Worm (Caenorhabditis elegans) whole organism, young adult: ENCODE measurements around the gene F35C5.3.

ENCODE experiments used
- C06A6.2 ChIP-seq: fragments of 200-800 bp; sonication (Bioruptor generic); conservative IDR thresholded peaks from 2 replicates; pipeline ENCODE4 v1.3.6; 2022; ENCODE audit warnings: missing genetic modification characterization, missing compliant biosample characterization
- F10E7.11 ChIP-seq: sonication (generic microtip); optimal IDR thresholded peaks from 2 replicates; lab custom pipeline; 2017; ENCODE audit warnings: mild to moderate bottlenecking, missing genetic modification characterization, moderate library complexity, missing compliant biosample characterization
- F22D6.2 ChIP-seq: sonication (generic microtip); optimal IDR thresholded peaks from 2 replicates; lab custom pipeline; 2016; ENCODE audit warnings: mild to moderate bottlenecking, missing genetic modification characterization, missing compliant biosample characterization
- F49E8.2 ChIP-seq: sonication (generic microtip); optimal IDR thresholded peaks from 3 replicates; lab custom pipeline; 2017; ENCODE audit warnings: missing genetic modification characterization, mild to moderate bottlenecking, missing compliant biosample characterization, antibody characterized with exemption, moderate library complexity; ENCODE audit not compliant: insufficient read depth
- K12H6.12 ChIP-seq: fragments of 200-800 bp; sonication (Bioruptor generic); optimal IDR thresholded peaks from 2 replicates; lab custom pipeline; 2018; ENCODE audit warnings: mild to moderate bottlenecking, missing genetic modification characterization, missing compliant biosample characterization
- Y53F4B.3 ChIP-seq: fragments of 200-800 bp; sonication (Bioruptor generic); IDR thresholded peaks from 2 replicates; pipeline ENCODE4 v1.3.6; 2022; ENCODE audit warnings: missing genetic modification reagents, missing genetic modification characterization, missing compliant biosample characterization
- Y53G8AR.9 ChIP-seq: fragments of 200-800 bp; sonication (Bioruptor generic); conservative IDR thresholded peaks from 2 replicates; pipeline ENCODE4 v1.3.6; 2022; ENCODE audit warnings: missing genetic modification reagents, missing genetic modification characterization, missing compliant biosample characterization
- Y67H2A.10 ChIP-seq: fragments of 200-800 bp; sonication (Bioruptor generic); conservative IDR thresholded peaks from 2 replicates; pipeline ENCODE4 v1.3.6; 2022; ENCODE audit warnings: missing genetic modification reagents, missing genetic modification characterization, missing compliant biosample characterization
- Y79H2A.3 ChIP-seq: fragments of 200-800 bp; sonication (Bioruptor generic); conservative IDR thresholded peaks from 2 replicates; pipeline ENCODE4 v1.3.6; 2022; ENCODE audit warnings: missing genetic modification reagents, missing genetic modification characterization, missing compliant biosample characterization
- ZK185.1 ChIP-seq: sonication (generic microtip); optimal IDR thresholded peaks from 2 replicates; lab custom pipeline; 2016; ENCODE audit warnings: mild to moderate bottlenecking, missing genetic modification characterization, missing compliant biosample characterization; ENCODE audit not compliant: poor library complexity, severe bottlenecking
- bed-2 ChIP-seq: fragments of 200-800 bp; sonication (Bioruptor generic); IDR thresholded peaks from 2 replicates; pipeline ENCODE4 v1.3.6; 2022; ENCODE audit warnings: missing genetic modification reagents, missing genetic modification characterization, missing compliant biosample characterization
- ccch-3 ChIP-seq: fragments of 200-800 bp; sonication (Bioruptor generic); optimal IDR thresholded peaks from 2 replicates; lab custom pipeline; 2018; ENCODE audit warnings: mild to moderate bottlenecking, missing genetic modification characterization, missing compliant biosample characterization
- ceh-100 ChIP-seq: fragments of 200-800 bp; sonication (Bioruptor generic); IDR thresholded peaks from 2 replicates; pipeline ENCODE4 v1.3.6; 2022; ENCODE audit warnings: missing genetic modification reagents, missing genetic modification characterization, missing compliant biosample characterization
- ceh-27 ChIP-seq: fragments of 200-800 bp; sonication (Bioruptor generic); optimal IDR thresholded peaks from 2 replicates; lab custom pipeline; 2018; ENCODE audit warnings: mild to moderate bottlenecking, missing genetic modification characterization, moderate library complexity, missing compliant biosample characterization
- ceh-58 ChIP-seq: fragments of 200-800 bp; sonication (Bioruptor generic); IDR thresholded peaks from 2 replicates; pipeline ENCODE4 v1.3.6; 2022; ENCODE audit warnings: missing genetic modification characterization, missing compliant biosample characterization
- ceh-79 ChIP-seq: sonication (generic microtip); optimal IDR thresholded peaks from 2 replicates; lab custom pipeline; 2017; ENCODE audit warnings: mild to moderate bottlenecking, missing genetic modification characterization, missing compliant biosample characterization
- die-1 ChIP-seq: sonication (generic microtip); optimal IDR thresholded peaks from 2 replicates; lab custom pipeline; 2016; ENCODE audit warnings: missing genotype, mild to moderate bottlenecking, missing genetic modification characterization, missing compliant biosample characterization
- dpl-1 ChIP-seq: fragments of 150-350 bp; optimal IDR thresholded peaks from 2 replicates; lab custom pipeline; 2014; ENCODE audit warnings: missing biosample characterization, missing genetic modification reagents, missing genetic modification characterization
- egl-44 ChIP-seq: fragments of 200-800 bp; sonication (Bioruptor generic); IDR thresholded peaks from 2 replicates; pipeline ENCODE4 v1.3.6; 2022; ENCODE audit warnings: missing genetic modification reagents, missing genetic modification characterization, missing compliant biosample characterization
- fkh-3 ChIP-seq: sonication (generic microtip); optimal IDR thresholded peaks from 2 replicates; lab custom pipeline; 2016; ENCODE audit warnings: mild to moderate bottlenecking, missing genetic modification characterization, missing compliant biosample characterization
- hmg-20 ChIP-seq: fragments of 200-800 bp; sonication (Bioruptor generic); IDR thresholded peaks from 2 replicates; pipeline ENCODE4 v1.3.6; 2022; ENCODE audit warnings: missing genetic modification reagents, missing genetic modification characterization, missing compliant biosample characterization
- lag-1 ChIP-seq: fragments of 200-800 bp; sonication (Bioruptor generic); IDR thresholded peaks from 2 replicates; pipeline ENCODE4 v1.3.6; 2022; ENCODE audit warnings: missing genetic modification reagents, missing genetic modification characterization, missing compliant biosample characterization
- let-607 ChIP-seq, 2 experiments: fragments of 200-800 bp in 1 of 2; sonication (Bioruptor generic) in 1 of 2; sonication (generic microtip) in 1 of 2; optimal IDR thresholded peaks; 2 replicates each; lab custom pipeline; 2016 to 2018; ENCODE audit warnings: mild to moderate bottlenecking in 2 of 2, missing compliant biosample characterization in 2 of 2, missing genetic modification characterization in 2 of 2, moderate library complexity in 2 of 2, missing genotype in 1 of 2
- lin-54 ChIP-seq: fragments of 200-800 bp; sonication (Bioruptor generic); optimal IDR thresholded peaks from 2 replicates; lab custom pipeline; 2018; ENCODE audit warnings: mild to moderate bottlenecking, missing genetic modification characterization, missing compliant biosample characterization
- madf-3 ChIP-seq: fragments of 200-800 bp; sonication (Bioruptor generic); IDR thresholded peaks from 2 replicates; pipeline ENCODE4 v1.3.6; 2022; ENCODE audit warnings: missing genetic modification reagents, missing genetic modification characterization, missing compliant biosample characterization
- madf-6 ChIP-seq: fragments of 200-800 bp; sonication (Bioruptor generic); IDR thresholded peaks from 2 replicates; pipeline ENCODE4 v1.3.6; 2022; ENCODE audit warnings: missing genetic modification reagents, missing genetic modification characterization, missing compliant biosample characterization
- madf-8 ChIP-seq: fragments of 200-800 bp; sonication (Bioruptor generic); conservative IDR thresholded peaks from 2 replicates; pipeline ENCODE4 v1.3.6; 2022; ENCODE audit warnings: missing genetic modification reagents, missing genetic modification characterization, missing compliant biosample characterization
- mcd-1 ChIP-seq: fragments of 200-800 bp; sonication (Bioruptor generic); IDR thresholded peaks from 2 replicates; pipeline ENCODE4 v1.3.6; 2022; ENCODE audit warnings: missing genetic modification reagents, missing genetic modification characterization, missing compliant biosample characterization
- mel-28 ChIP-seq: sonication (generic microtip); optimal IDR thresholded peaks from 2 replicates; lab custom pipeline; 2016; ENCODE audit warnings: borderline replicate concordance, mild to moderate bottlenecking, missing genetic modification characterization, missing compliant biosample characterization
- mxl-1 ChIP-seq: sonication (generic microtip); optimal IDR thresholded peaks from 2 replicates; lab custom pipeline; 2016; ENCODE audit warnings: missing genetic modification characterization, missing compliant biosample characterization
- nfya-1 ChIP-seq: sonication (generic microtip); optimal IDR thresholded peaks from 2 replicates; lab custom pipeline; 2017; ENCODE audit warnings: antibody characterized with exemption, missing compliant biosample characterization, missing genetic modification characterization, borderline replicate concordance; ENCODE audit not compliant: insufficient read depth
- nfya-2 ChIP-seq: fragments of 200-800 bp; sonication (Bioruptor generic); IDR thresholded peaks from 2 replicates; pipeline ENCODE4 v1.3.6; 2022; ENCODE audit warnings: missing genetic modification reagents, missing genetic modification characterization, missing compliant biosample characterization
- nhr-179 ChIP-seq: sonication (generic microtip); optimal IDR thresholded peaks from 2 replicates; lab custom pipeline; 2016; ENCODE audit warnings: mild to moderate bottlenecking, missing genetic modification characterization, missing compliant biosample characterization
- rpc-1 ChIP-seq, 2 experiments: fragments of 150-350 bp in 1 of 2; sonication (generic microtip) in 1 of 2; optimal IDR thresholded peaks; 2 replicates each; lab custom pipeline; 2014 to 2018; ENCODE audit warnings: missing biosample characterization in 1 of 2, missing genetic modification characterization in 1 of 2, missing genetic modification reagents in 1 of 2, missing genotype in 1 of 2
- snpc-3.4 ChIP-seq: sonication (generic microtip); optimal IDR thresholded peaks from 2 replicates; lab custom pipeline; 2017; ENCODE audit warnings: missing genetic modification characterization, mild to moderate bottlenecking, missing compliant biosample characterization, antibody characterized with exemption, moderate library complexity, missing genotype, missing genetic modification reagents
- sptf-2 ChIP-seq: fragments of 200-800 bp; sonication (Bioruptor generic); optimal IDR thresholded peaks from 2 replicates; lab custom pipeline; 2018; ENCODE audit warnings: mild to moderate bottlenecking, missing genetic modification characterization, missing compliant biosample characterization
- tbx-9 ChIP-seq: sonication (generic microtip); optimal IDR thresholded peaks from 2 replicates; lab custom pipeline; 2016; ENCODE audit warnings: borderline replicate concordance, missing genetic modification characterization, inconsistent platforms, missing compliant biosample characterization
- ztf-25 ChIP-seq: fragments of 200-800 bp; sonication (Bioruptor generic); IDR thresholded peaks from 2 replicates; pipeline ENCODE4 v1.3.6; 2022; ENCODE audit warnings: missing genetic modification reagents, missing genetic modification characterization, missing compliant biosample characterization
- ztf-28 ChIP-seq: fragments of 200-800 bp; sonication (Bioruptor generic); IDR thresholded peaks from 2 replicates; pipeline ENCODE4 v1.3.6; 2022; ENCODE audit warnings: missing genetic modification reagents, missing genetic modification characterization, missing compliant biosample characterization

F35C5.3 gene

ce11 chrII:12888471-12888870 lies at the start of gene F35C5.3:
Gene F35C5.3 (plus strand): TSS chrII:12888771.
- TF ChIP-seq ceh-58 (GFP tag; lab: Robert Waterston, UW) (no peak), mcd-1 (GFP tag; lab: Robert Waterston, UW) (no peak), mel-28 (tag; lab: Kevin White, UChicago) (no peak), die-1 (tag; lab: Kevin White, UChicago) (no peak), ceh-27 (GFP tag; lab: Kevin White, UChicago) (no peak), bed-2 (GFP tag; lab: Robert Waterston, UW) (no peak), Y79H2A.3 (no peak)

- TF ChIP-seq nhr-179 (tag; lab: Kevin White, UChicago) (no peak), ceh-100 (GFP tag; lab: Robert Waterston, UW) (no peak)
These were observed 48.5 kb upstream of the F35C5.3 start, which contains the start of gene lgc-35 for ce11 chrII:12840057-12840456. Gene lgc-35 (minus strand): TSS chrII:12840157.

- TF ChIP-seq nfya-1 (tag; lab: Kevin White, UChicago) (no peak), C06A6.2 (GFP tag; lab: Robert Waterston, UW) (no peak), lin-54 (no peak), Y53F4B.3 (GFP tag; lab: Robert Waterston, UW) (no peak), F22D6.2 (tag; lab: Kevin White, UChicago) (no peak)
These were observed 40.8 kb upstream of the F35C5.3 start, which contains the start of gene pes-10 for ce11 chrII:12847736-12848135. Gene pes-10 (minus strand): TSS chrII:12847836.

- no peak for TF ChIP-seq madf-6 (GFP tag; lab: Robert Waterston, UW)
- no peak for TF ChIP-seq dpl-1
- TF ChIP-seq lin-54: no peak
These were observed 38.4 kb upstream of the F35C5.3 start, which contains the start of gene Y46G5A.28 for ce11 chrII:12850129-12850528. Gene Y46G5A.28 (plus strand): TSS chrII:12850429.

DNA sequence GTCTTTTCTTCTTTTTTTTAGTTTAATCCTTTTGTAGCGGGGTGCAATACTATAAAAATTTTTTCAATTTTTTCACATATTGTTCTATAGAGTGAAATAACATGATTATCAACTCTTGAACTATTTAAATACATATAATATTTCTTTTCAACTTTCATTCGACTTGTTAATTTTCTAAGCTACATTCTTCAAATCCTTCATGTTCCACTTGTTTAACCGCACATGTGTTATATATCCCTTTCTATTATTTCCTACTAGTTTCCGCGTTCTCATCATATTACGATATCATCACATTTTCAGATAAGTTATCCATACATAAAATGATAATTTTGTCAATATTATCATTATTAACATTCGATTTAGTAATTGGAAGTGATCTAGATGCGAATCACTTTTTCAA lies 32.7 kb upstream of the F35C5.3 start, which contains the start of gene Y46G5A.29:
Y46G5A.29 (plus strand) TSS at position 301 of the 400 bp plus-strand sequence.
- TF ChIP-seq ccch-3 (GFP tag; lab: Kevin White, UChicago): no peak
- TF ChIP-seq ceh-79 (tag; lab: Kevin White, UChicago): no peak
- no peak for TF ChIP-seq F49E8.2 (tag; lab: Kevin White, UChicago)
- no peak for TF ChIP-seq egl-44 (GFP tag; lab: Robert Waterston, UW)
- TF ChIP-seq sptf-2 (GFP tag; lab: Kevin White, UChicago): no peak
- TF ChIP-seq nfya-2: no peak
- TF ChIP-seq hmg-20 (GFP tag; lab: Robert Waterston, UW): no peak
- no peak for TF ChIP-seq Y67H2A.10 (GFP tag; lab: Robert Waterston, UW)
- TF ChIP-seq mxl-1 (tag; lab: Kevin White, UChicago): no peak
- TF ChIP-seq ZK185.1 (tag; lab: Kevin White, UChicago): no peak
- TF ChIP-seq fkh-3 (tag; lab: Kevin White, UChicago): no peak
- TF ChIP-seq madf-8: no peak

ce11 chrII:12865604-12866003 lies 23.0 kb upstream of the F35C5.3 start, which contains the start of gene snf-5:
Gene snf-5 (minus strand): TSS chrII:12865785.
- TF ChIP-seq snpc-3.4 (tag; lab: Kevin White, UChicago) (no peak), madf-6 (GFP tag; lab: Robert Waterston, UW) (no peak), C06A6.2 (GFP tag; lab: Robert Waterston, UW) (no peak), rpc-1 (optimal IDR thresholded peaks at IDR 0.05; lab: Kevin White, UChicago) (no peak), rpc-1 (tag; optimal IDR thresholded peaks at IDR 0.05; lab: Kevin White, UChicago) (no peak), tbx-9 (tag; lab: Kevin White, UChicago) (no peak), let-607 (tag; optimal IDR thresholded peaks at IDR 0.05; lab: Kevin White, UChicago) (no peak), K12H6.12 (no peak), ztf-25 (no peak), F49E8.2 (tag; lab: Kevin White, UChicago) (no peak), Y53G8AR.9 (no peak), dpl-1 (no peak), F10E7.11 (tag; lab: Kevin White, UChicago) (no peak), ZK185.1 (tag; lab: Kevin White, UChicago) (no peak), egl-44 (GFP tag; lab: Robert Waterston, UW) (no peak), madf-3 (GFP tag; lab: Robert Waterston, UW) (no peak), lag-1 (GFP tag; lab: Robert Waterston, UW) (no peak), ztf-28 (no peak)
